Worm (Caenorhabditis elegans) whole organism, L2 larva: ENCODE measurements around the gene Y49F6B.12.
A peak's percentile ranks its signal among the peaks of the same experiment; 100 is the strongest.

ENCODE experiments used
- C34F6.9 ChIP-seq: fragments of 150-350 bp; optimal IDR thresholded peaks from 2 replicates; lab custom pipeline; 2014; ENCODE audit warnings: missing biosample characterization, missing genetic modification characterization
- F13H6.1 ChIP-seq: sonication (generic microtip); optimal IDR thresholded peaks from 2 replicates; lab custom pipeline; 2016; ENCODE audit warnings: missing genetic modification characterization, missing compliant biosample characterization
- R02D3.7 ChIP-seq: fragments of 150-350 bp; optimal IDR thresholded peaks from 2 replicates; lab custom pipeline; 2014; ENCODE audit warnings: missing biosample characterization, missing genetic modification characterization
- alr-1 ChIP-seq: fragments of 150-350 bp; optimal IDR thresholded peaks from 2 replicates; lab custom pipeline; 2014; ENCODE audit warnings: missing biosample characterization, missing genetic modification characterization
- aly-2 ChIP-seq: fragments of 150-350 bp; optimal IDR thresholded peaks from 2 replicates; lab custom pipeline; 2014; ENCODE audit warnings: missing biosample characterization, missing genetic modification characterization
- ama-1 ChIP-seq: fragments of 150-350 bp; optimal IDR thresholded peaks from 2 replicates; lab custom pipeline; 2018; ENCODE audit warnings: inconsistent platforms
- blmp-1 ChIP-seq: sonication (generic microtip); optimal IDR thresholded peaks from 2 replicates; lab custom pipeline; 2017; ENCODE audit warnings: missing genetic modification characterization, mild to moderate bottlenecking, missing compliant biosample characterization, antibody characterized with exemption, moderate library complexity; ENCODE audit not compliant: insufficient read depth
- ceh-82 ChIP-seq: fragments of 150-350 bp; optimal IDR thresholded peaks from 2 replicates; lab custom pipeline; 2014; ENCODE audit warnings: missing biosample characterization, missing genetic modification characterization
- crh-2 ChIP-seq: sonication (generic microtip); optimal IDR thresholded peaks from 2 replicates; lab custom pipeline; 2017; ENCODE audit warnings: missing biosample characterization, missing genetic modification characterization
- egl-27 ChIP-seq: sonication (generic microtip); optimal IDR thresholded peaks from 3 replicates; lab custom pipeline; 2017; ENCODE audit warnings: missing biosample characterization, missing genetic modification reagents, missing genetic modification characterization
- elt-1 ChIP-seq: fragments of 150-350 bp; optimal IDR thresholded peaks from 2 replicates; lab custom pipeline; 2014; ENCODE audit warnings: missing biosample characterization, missing genetic modification characterization
- fos-1 ChIP-seq: fragments of 150-350 bp; optimal IDR thresholded peaks from 2 replicates; lab custom pipeline; 2014; ENCODE audit warnings: missing biosample characterization, missing genetic modification characterization
- lin-11 ChIP-seq: fragments of 150-350 bp; sonication (generic microtip); optimal IDR thresholded peaks from 2 replicates; lab custom pipeline; 2014; ENCODE audit warnings: missing biosample characterization, missing genetic modification characterization, inconsistent platforms, mixed read lengths
- lin-13 ChIP-seq: fragments of 150-350 bp; optimal IDR thresholded peaks from 2 replicates; lab custom pipeline; 2014; ENCODE audit warnings: missing biosample characterization, missing genetic modification reagents, missing genetic modification characterization
- lin-39 ChIP-seq: fragments of 150-350 bp; optimal IDR thresholded peaks from 2 replicates; lab custom pipeline; 2014; ENCODE audit warnings: missing biosample characterization, missing genetic modification reagents, missing genetic modification characterization
- lsy-2 ChIP-seq, 2 experiments: fragments of 150-350 bp in 1 of 2; sonication (generic microtip) in 1 of 2; optimal IDR thresholded peaks; 2 replicates each; lab custom pipeline; 2014 to 2017; ENCODE audit warnings: missing biosample characterization in 2 of 2, missing genetic modification characterization in 2 of 2
- mab-5 ChIP-seq: fragments of 150-350 bp; optimal IDR thresholded peaks from 2 replicates; lab custom pipeline; 2014; ENCODE audit warnings: missing biosample characterization, missing genetic modification characterization
- mbf-1 ChIP-seq: sonication (generic microtip); optimal IDR thresholded peaks from 2 replicates; lab custom pipeline; 2017; ENCODE audit warnings: missing biosample characterization, missing genetic modification characterization
- mdl-1 ChIP-seq, 2 experiments: fragments of 150-350 bp in 1 of 2; sonication (generic microtip) in 1 of 2; optimal IDR thresholded peaks; 2 replicates each; lab custom pipeline; 2017; ENCODE audit warnings: missing biosample characterization in 2 of 2, missing genetic modification characterization in 2 of 2
- nhr-10 ChIP-seq: sonication (generic microtip); optimal IDR thresholded peaks from 2 replicates; lab custom pipeline; 2017; ENCODE audit warnings: missing biosample characterization, missing genetic modification characterization
- nhr-11 ChIP-seq: fragments of 150-350 bp; optimal IDR thresholded peaks from 2 replicates; lab custom pipeline; 2014; ENCODE audit warnings: missing biosample characterization, missing genetic modification characterization
- nhr-12 ChIP-seq: fragments of 150-350 bp; optimal IDR thresholded peaks from 2 replicates; lab custom pipeline; 2014; ENCODE audit warnings: missing biosample characterization, missing genetic modification characterization
- nhr-129 ChIP-seq: fragments of 150-350 bp; optimal IDR thresholded peaks from 2 replicates; lab custom pipeline; 2014; ENCODE audit warnings: missing biosample characterization, missing genetic modification characterization
- nhr-21 ChIP-seq: fragments of 150-350 bp; optimal IDR thresholded peaks from 2 replicates; lab custom pipeline; 2014; ENCODE audit warnings: missing biosample characterization, missing genetic modification characterization
- nhr-23 ChIP-seq: fragments of 150-350 bp; optimal IDR thresholded peaks from 2 replicates; lab custom pipeline; 2014; ENCODE audit warnings: missing biosample characterization, missing genetic modification reagents, missing genetic modification characterization
- nhr-237 ChIP-seq: fragments of 150-350 bp; optimal IDR thresholded peaks from 2 replicates; lab custom pipeline; 2014; ENCODE audit warnings: missing biosample characterization, missing genetic modification characterization
- nhr-25 ChIP-seq: fragments of 150-350 bp; sonication (generic microtip); optimal IDR thresholded peaks from 3 replicates; lab custom pipeline; 2014; ENCODE audit warnings: missing biosample characterization, missing genetic modification characterization
- nhr-6 ChIP-seq: fragments of 150-350 bp; optimal IDR thresholded peaks from 2 replicates; lab custom pipeline; 2014; ENCODE audit warnings: missing biosample characterization, missing genetic modification characterization
- nhr-77 ChIP-seq: fragments of 150-350 bp; optimal IDR thresholded peaks from 2 replicates; lab custom pipeline; 2014; ENCODE audit warnings: missing biosample characterization, missing genetic modification characterization
- peb-1 ChIP-seq: fragments of 150-350 bp; optimal IDR thresholded peaks from 2 replicates; lab custom pipeline; 2014; ENCODE audit warnings: missing biosample characterization, missing genetic modification characterization
- sem-4 ChIP-seq: fragments of 150-350 bp; optimal IDR thresholded peaks from 2 replicates; lab custom pipeline; 2014; ENCODE audit warnings: missing biosample characterization, missing genetic modification reagents, missing genetic modification characterization
- skn-1 ChIP-seq: sonication (generic microtip); optimal IDR thresholded peaks from 2 replicates; lab custom pipeline; 2017; ENCODE audit warnings: missing biosample characterization, missing genetic modification characterization
- sma-9 ChIP-seq, 2 experiments: fragments of 150-350 bp in 1 of 2; sonication (generic microtip) in 1 of 2; optimal IDR thresholded peaks; 2 replicates each; lab custom pipeline; 2014 to 2016; ENCODE audit warnings: missing genetic modification characterization in 2 of 2, mild to moderate bottlenecking in 1 of 2, missing biosample characterization in 1 of 2, missing compliant biosample characterization in 1 of 2, missing genetic modification reagents in 1 of 2, moderate library complexity in 1 of 2
- snpc-4 ChIP-seq: fragments of 150-350 bp; optimal IDR thresholded peaks from 2 replicates; lab custom pipeline; 2014; ENCODE audit warnings: missing biosample characterization, missing genetic modification characterization
- unc-55 ChIP-seq: fragments of 150-350 bp; sonication (generic microtip); optimal IDR thresholded peaks from 3 replicates; lab custom pipeline; 2014; ENCODE audit warnings: missing biosample characterization, missing genetic modification reagents, missing genetic modification characterization
- unc-62 ChIP-seq: fragments of 150-350 bp; optimal IDR thresholded peaks from 2 replicates; lab custom pipeline; 2014; ENCODE audit warnings: missing biosample characterization, missing genetic modification reagents, missing genetic modification characterization
- zag-1 ChIP-seq: fragments of 150-350 bp; optimal IDR thresholded peaks from 2 replicates; lab custom pipeline; 2014; ENCODE audit warnings: missing biosample characterization, missing genetic modification characterization
- ztf-1 ChIP-seq: fragments of 200-800 bp; sonication (Bioruptor generic); conservative IDR thresholded peaks from 2 replicates; pipeline ENCODE4 v1.3.6; 2022; ENCODE audit warnings: missing genetic modification characterization, missing compliant biosample characterization
- ztf-11 ChIP-seq: sonication (generic microtip); optimal IDR thresholded peaks from 2 replicates; lab custom pipeline; 2017; ENCODE audit warnings: missing biosample characterization, missing genetic modification characterization
- ztf-4 ChIP-seq: fragments of 150-350 bp; optimal IDR thresholded peaks from 2 replicates; lab custom pipeline; 2014; ENCODE audit warnings: missing biosample characterization, missing genetic modification characterization

Gene Y49F6B.12

ce11 chrII:3436412-3436811, 35.8 kb downstream of the Y49F6B.12 start, which contains the start of gene skpo-2:
Gene skpo-2, minus strand, starts transcription at chrII:3436512.
- no peak for TF ChIP-seq nhr-6 (tag; lab: Kevin White, UChicago)
- no peak for TF ChIP-seq ztf-11
- no peak for TF ChIP-seq ama-1 (lab: Kevin White, UChicago)
- TF ChIP-seq ceh-82 (tag; lab: Kevin White, UChicago) = no peak
- no peak for TF ChIP-seq blmp-1 (tag; lab: Kevin White, UChicago)
- no peak for TF ChIP-seq snpc-4 (tag; lab: Kevin White, UChicago)
- no peak for TF ChIP-seq egl-27 (tag; lab: Kevin White, UChicago)
- TF ChIP-seq nhr-12 (tag; lab: Kevin White, UChicago) = no peak
- TF ChIP-seq alr-1 (tag; lab: Kevin White, UChicago) = no peak
- no peak for TF ChIP-seq F13H6.1 (tag; lab: Kevin White, UChicago)
- no peak for TF ChIP-seq lin-39 (tag; lab: Kevin White, UChicago)
- no peak for TF ChIP-seq sem-4 (tag; lab: Kevin White, UChicago)
- no peak for TF ChIP-seq mbf-1 (tag; lab: Kevin White, UChicago)
- TF ChIP-seq, all 48 proteins: peak for 0

- no peak for TF ChIP-seq blmp-1 (tag; lab: Kevin White, UChicago)
- TF ChIP-seq nhr-25 = peak; percentile 26
- no peak for TF ChIP-seq C34F6.9 (tag; lab: Kevin White, UChicago)
- no peak for TF ChIP-seq nhr-21
- peak; percentile 67 for TF ChIP-seq snpc-4 (tag; lab: Kevin White, UChicago)
These were observed 37.2 kb downstream of the Y49F6B.12 start for ce11 chrII:3434893-3435503.

ce11 chrII:3429400-3429799, 42.8 kb downstream of the Y49F6B.12 start, which contains the start of gene C16C8.18:
Gene C16C8.18, plus strand, starts transcription at chrII:3429700.
- TF ChIP-seq unc-55 (GFP tag; lab: Kevin White, UChicago) (peak; percentile 27), peb-1 (no peak), crh-2 (tag; lab: Kevin White, UChicago) (no peak)

ce11 chrII:3428158-3428704, 44.0 kb downstream of the Y49F6B.12 start:
- no peak for TF ChIP-seq sma-9 (GFP tag; optimal IDR thresholded peaks at IDR 0.05; lab: Kevin White, UChicago)
- no peak for TF ChIP-seq sma-9 (tag; optimal IDR thresholded peaks at IDR 0.05; lab: Kevin White, UChicago)
- TF ChIP-seq ceh-82 (tag; lab: Kevin White, UChicago) = no peak
- TF ChIP-seq C34F6.9 (tag; lab: Kevin White, UChicago) = peak; percentile 56
- TF ChIP-seq elt-1 (tag; lab: Kevin White, UChicago) = no peak
- TF ChIP-seq aly-2 (tag; lab: Kevin White, UChicago) = no peak
- no peak for TF ChIP-seq ztf-11
- no peak for TF ChIP-seq nhr-25
- peak; percentile 22 for TF ChIP-seq nhr-129
- TF ChIP-seq ama-1 (lab: Kevin White, UChicago) = no peak
- peak; percentile 0 for TF ChIP-seq crh-2 (tag; lab: Kevin White, UChicago)
- TF ChIP-seq ztf-1 (GFP tag; lab: Robert Waterston, UW) = no peak
- TF ChIP-seq unc-62 (GFP tag; lab: Kevin White, UChicago) = no peak
- no peak for TF ChIP-seq blmp-1 (tag; lab: Kevin White, UChicago)
- peak in 1 of 2 experiments; percentile 49 for TF ChIP-seq lsy-2 (tag; optimal IDR thresholded peaks at IDR 0.05; lab: Kevin White, UChicago)
- TF ChIP-seq snpc-4 (tag; lab: Kevin White, UChicago) = peak; percentile 12
- TF ChIP-seq lin-11 (tag; lab: Kevin White, UChicago) = peak; percentile 66
- no peak for TF ChIP-seq alr-1 (tag; lab: Kevin White, UChicago)
- no peak for TF ChIP-seq nhr-23
- peak; percentile 9 for TF ChIP-seq zag-1
- no peak for TF ChIP-seq R02D3.7
- peak; percentile 73 for TF ChIP-seq unc-55 (GFP tag; lab: Kevin White, UChicago)
- TF ChIP-seq skn-1 (tag; lab: Kevin White, UChicago) = no peak
- no peak for TF ChIP-seq mab-5 (tag; lab: Kevin White, UChicago)
- peak; percentile 1 for TF ChIP-seq F13H6.1 (tag; lab: Kevin White, UChicago)
- TF ChIP-seq ztf-4 = no peak
- TF ChIP-seq nhr-77 = no peak
- TF ChIP-seq nhr-237 = no peak
- no peak for TF ChIP-seq peb-1
- TF ChIP-seq nhr-12 (tag; lab: Kevin White, UChicago) = no peak
- no peak for TF ChIP-seq nhr-11 (tag; lab: Kevin White, UChicago)
- TF ChIP-seq mdl-1 (tag; optimal IDR thresholded peaks at IDR 0.05; lab: Kevin White, UChicago) = peak in 1 of 2 experiments; percentile 51
- TF ChIP-seq fos-1 (tag; lab: Kevin White, UChicago) = no peak
- TF ChIP-seq lin-13 (GFP tag; lab: Kevin White, UChicago) = peak; percentile 17
- no peak for TF ChIP-seq mbf-1 (tag; lab: Kevin White, UChicago)
- no peak for TF ChIP-seq nhr-10
